In genomic region chr3R:28325415-28325814, dm6 we compare ENCODE assay signal across 4 fruit fly cellular contexts.
TF ChIP-seq lines count a peak whose summit lies in the region.

No protein-coding gene starts in this region.

- no peak for TF ChIP-seq CTCF in whole organism, embryonic (GFP tag; optimal IDR thresholded peaks at IDR 0.05; lab: Kevin White, UChicago)

TF ChIP-seq in whole organism, embryonic, 481 proteins besides CTCF, POLR2A, EP300 and RAD21:
- no peak for TF ChIP-seq Oaz (GFP tag; IDR thresholded peaks at IDR 0.05; lab: Robert Waterston, UW)
- TF ChIP-seq CG6854 (GFP tag; optimal IDR thresholded peaks at IDR 0.05; lab: Kevin White, UChicago) = no peak
- no peak for TF ChIP-seq dimm (GFP tag; IDR thresholded peaks at IDR 0.05; lab: Robert Waterston, UW)
- TF ChIP-seq Med (GFP tag; lab: Kevin White, UChicago) = peak; percentile 32
- no peak for TF ChIP-seq z (GFP tag; IDR thresholded peaks at IDR 0.05; lab: Robert Waterston, UW)
- peak in 1 of 2 experiments; percentile 87 for TF ChIP-seq Dfd (GFP tag; optimal IDR thresholded peaks at IDR 0.05; lab: Kevin White, UChicago)
- peak; percentile 42 for TF ChIP-seq Ets65A (GFP tag; lab: Kevin White, UChicago)
- TF ChIP-seq Mrtf (GFP tag; IDR thresholded peaks at IDR 0.05; lab: Robert Waterston, UW) = no peak
- TF ChIP-seq CG13123 (GFP tag; optimal IDR thresholded peaks at IDR 0.05; lab: Kevin White, UChicago) = no peak

TF ChIP-seq in whole organism, prepupa, 60 proteins besides CTCF, POLR2A, EP300 and RAD21:
- peak; percentile 22 for TF ChIP-seq Eip78C (GFP tag; lab: Kevin White, UChicago)
- no peak for TF ChIP-seq dac (GFP tag; optimal IDR thresholded peaks at IDR 0.05; lab: Kevin White, UChicago)
- peak; percentile 64 for TF ChIP-seq CG3919 (GFP tag; optimal IDR thresholded peaks at IDR 0.05; lab: Kevin White, UChicago)

TF ChIP-seq in whole organism, pupa, 21 proteins besides CTCF, POLR2A, EP300 and RAD21:
- TF ChIP-seq Pif1A (GFP tag; optimal IDR thresholded peaks at IDR 0.05; lab: Kevin White, UChicago) = no peak
- TF ChIP-seq EcR (GFP tag; optimal IDR thresholded peaks at IDR 0.05; lab: Kevin White, UChicago) = peak; percentile 16
- TF ChIP-seq CG13204 (GFP tag; optimal IDR thresholded peaks at IDR 0.05; lab: Kevin White, UChicago) = peak; percentile 72

TF ChIP-seq in whole organism, wandering third instar larva, 38 proteins besides CTCF, POLR2A, EP300 and RAD21:
- no peak for TF ChIP-seq ey (GFP tag; optimal IDR thresholded peaks at IDR 0.05; lab: Kevin White, UChicago)
- TF ChIP-seq Dfd (GFP tag; optimal IDR thresholded peaks at IDR 0.05; lab: Kevin White, UChicago) = peak; percentile 96
